Worm (Caenorhabditis elegans): ENCODE measurements around the gene sorf-1.

DNA sequence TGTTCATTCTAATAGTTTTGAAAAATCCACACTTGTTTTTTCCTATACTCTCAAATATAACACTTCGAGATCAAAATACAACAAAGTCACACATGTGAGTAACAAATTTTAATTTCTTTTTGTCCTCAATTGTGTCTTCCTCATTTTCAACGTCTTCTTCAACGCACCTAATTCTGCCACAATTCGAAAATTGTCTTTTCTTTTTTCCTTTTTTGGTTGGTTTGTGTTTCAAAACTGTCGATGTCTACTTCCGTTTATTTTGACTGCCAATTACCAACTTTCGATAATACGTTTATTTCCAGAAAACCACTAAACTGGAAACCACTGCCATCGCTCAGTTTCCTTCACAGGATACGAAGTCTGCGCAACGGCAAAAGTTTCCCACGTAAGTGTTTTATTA, 46.2 kb downstream of the sorf-1 start, which contains the start of gene F11D5.1:
- no peak for TF ChIP-seq ref-1 (GFP tag; conservative IDR thresholded peaks at IDR 0.05)
- no peak for TF ChIP-seq klf-2 (GFP tag; conservative IDR thresholded peaks at IDR 0.05)
